Worm (Caenorhabditis elegans) whole organism, L3 larva: Measurements from ENCODE around the gene F54C8.7.
A peak's percentile ranks its signal among the peaks of the same experiment; 100 is the strongest.

Experiments used
- R02D3.7 ChIP-seq: fragments of 150-350 bp; optimal IDR thresholded peaks from 2 replicates; lab custom pipeline; 2014; ENCODE audit warnings: missing biosample characterization, missing genetic modification characterization
- ZK546.5 ChIP-seq: sonication (generic microtip); optimal IDR thresholded peaks from 2 replicates; lab custom pipeline; 2017; ENCODE audit warnings: missing biosample characterization, missing genetic modification characterization
- ama-1 ChIP-seq: fragments of 150-350 bp; optimal IDR thresholded peaks from 2 replicates; lab custom pipeline; 2018
- ceh-16 ChIP-seq: sonication (generic microtip); optimal IDR thresholded peaks from 2 replicates; lab custom pipeline; 2017; ENCODE audit warnings: missing biosample characterization, missing genetic modification characterization
- ceh-28 ChIP-seq: fragments of 150-350 bp; optimal IDR thresholded peaks from 2 replicates; lab custom pipeline; 2014; ENCODE audit warnings: missing biosample characterization, missing genetic modification reagents, missing genetic modification characterization
- ceh-82 ChIP-seq: fragments of 150-350 bp; optimal IDR thresholded peaks from 2 replicates; lab custom pipeline; 2014; ENCODE audit warnings: missing biosample characterization, missing genetic modification characterization
- ceh-9 ChIP-seq: sonication (generic microtip); optimal IDR thresholded peaks from 2 replicates; lab custom pipeline; 2018; ENCODE audit warnings: missing biosample characterization, missing genetic modification characterization
- egl-27 ChIP-seq: sonication (generic microtip); optimal IDR thresholded peaks from 4 replicates; lab custom pipeline; 2017; ENCODE audit warnings: missing biosample characterization, missing genetic modification reagents, missing genetic modification characterization
- egl-5 ChIP-seq: fragments of 150-350 bp; optimal IDR thresholded peaks from 2 replicates; lab custom pipeline; 2017; ENCODE audit warnings: missing biosample characterization, missing genetic modification reagents, missing genetic modification characterization, inconsistent platforms
- elt-1 ChIP-seq: fragments of 150-350 bp; optimal IDR thresholded peaks from 2 replicates; lab custom pipeline; 2014; ENCODE audit warnings: missing biosample characterization, missing genetic modification characterization
- elt-3 ChIP-seq, 3 experiments: fragments of 150-350 bp in 1 of 3; sonication (generic microtip) in 2 of 3; optimal IDR thresholded peaks; 2 replicates in 2 of 3; 4 replicates in 1 of 3; lab custom pipeline; 2014 to 2017; ENCODE audit warnings: missing biosample characterization in 3 of 3, missing genetic modification characterization in 3 of 3
- eor-1 ChIP-seq, 2 experiments: fragments of 150-350 bp; optimal IDR thresholded peaks; 2 replicates each; lab custom pipeline; 2014 to 2018; ENCODE audit warnings: missing biosample characterization in 2 of 2, missing genetic modification characterization in 2 of 2
- fkh-10 ChIP-seq: sonication (generic microtip); optimal IDR thresholded peaks from 2 replicates; lab custom pipeline; 2017; ENCODE audit warnings: missing biosample characterization, missing genetic modification reagents, missing genetic modification characterization
- hmg-11 ChIP-seq: sonication (generic microtip); optimal IDR thresholded peaks from 2 replicates; lab custom pipeline; 2016; ENCODE audit warnings: missing genetic modification characterization, missing compliant biosample characterization
- jun-1 ChIP-seq: fragments of 150-350 bp; optimal IDR thresholded peaks from 2 replicates; lab custom pipeline; 2014; ENCODE audit warnings: missing biosample characterization, missing genetic modification reagents, missing genetic modification characterization
- lin-15B ChIP-seq: fragments of 150-350 bp; optimal IDR thresholded peaks from 2 replicates; lab custom pipeline; 2014; ENCODE audit warnings: missing biosample characterization, missing genetic modification characterization
- lin-39 ChIP-seq: fragments of 150-350 bp; optimal IDR thresholded peaks from 2 replicates; lab custom pipeline; 2018; ENCODE audit warnings: missing biosample characterization, missing genetic modification reagents, missing genetic modification characterization
- lsy-12 ChIP-seq: sonication (generic microtip); optimal IDR thresholded peaks from 2 replicates; lab custom pipeline; 2016; ENCODE audit warnings: mild to moderate bottlenecking, missing genetic modification characterization, missing compliant biosample characterization
- mdl-1 ChIP-seq: fragments of 150-350 bp; optimal IDR thresholded peaks from 2 replicates; lab custom pipeline; 2014; ENCODE audit warnings: missing biosample characterization, missing genetic modification characterization
- mml-1 ChIP-seq: fragments of 150-350 bp; sonication (generic microtip); optimal IDR thresholded peaks from 3 replicates; lab custom pipeline; 2014; ENCODE audit warnings: missing biosample characterization, missing genetic modification characterization
- nfya-1 ChIP-seq: sonication (generic microtip); optimal IDR thresholded peaks from 2 replicates; lab custom pipeline; 2017; ENCODE audit warnings: missing genetic modification characterization, mild to moderate bottlenecking, missing compliant biosample characterization, antibody characterized with exemption, moderate library complexity; ENCODE audit not compliant: insufficient read depth
- nhr-11 ChIP-seq: fragments of 150-350 bp; optimal IDR thresholded peaks from 2 replicates; lab custom pipeline; 2014; ENCODE audit warnings: missing biosample characterization, missing genetic modification characterization
- nhr-12 ChIP-seq: fragments of 150-350 bp; optimal IDR thresholded peaks from 2 replicates; lab custom pipeline; 2014; ENCODE audit warnings: missing biosample characterization, missing genetic modification characterization
- nhr-23 ChIP-seq: fragments of 150-350 bp; optimal IDR thresholded peaks from 2 replicates; lab custom pipeline; 2014; ENCODE audit warnings: missing biosample characterization, missing genetic modification reagents, missing genetic modification characterization
- nhr-237 ChIP-seq: fragments of 150-350 bp; optimal IDR thresholded peaks from 2 replicates; lab custom pipeline; 2014; ENCODE audit warnings: missing biosample characterization, missing genetic modification characterization
- nhr-25 ChIP-seq: sonication (generic microtip); optimal IDR thresholded peaks from 2 replicates; lab custom pipeline; 2017; ENCODE audit warnings: missing biosample characterization, missing genetic modification characterization
- nhr-28 ChIP-seq: fragments of 150-350 bp; optimal IDR thresholded peaks from 2 replicates; lab custom pipeline; 2014; ENCODE audit warnings: missing biosample characterization, missing genetic modification characterization
- nhr-43 ChIP-seq: sonication (generic microtip); optimal IDR thresholded peaks from 2 replicates; lab custom pipeline; 2016; ENCODE audit warnings: mild to moderate bottlenecking, missing genetic modification characterization, missing compliant biosample characterization; ENCODE audit not compliant: poor library complexity, severe bottlenecking
- nhr-77 ChIP-seq: fragments of 150-350 bp; optimal IDR thresholded peaks from 2 replicates; lab custom pipeline; 2014; ENCODE audit warnings: missing biosample characterization, missing genetic modification characterization
- pha-4 ChIP-seq: fragments of 150-350 bp; optimal IDR thresholded peaks from 2 replicates; lab custom pipeline; 2014; ENCODE audit warnings: missing biosample characterization, missing genetic modification reagents, missing genetic modification characterization
- pqm-1 ChIP-seq: fragments of 150-350 bp; optimal IDR thresholded peaks from 2 replicates; lab custom pipeline; 2017; ENCODE audit warnings: missing biosample characterization, missing genetic modification characterization, inconsistent platforms
- sea-2 ChIP-seq: fragments of 150-350 bp; sonication (generic microtip); optimal IDR thresholded peaks from 4 replicates; lab custom pipeline; 2014; ENCODE audit warnings: missing biosample characterization, missing genetic modification reagents, missing genetic modification characterization
- skn-1 ChIP-seq: fragments of 150-350 bp; optimal IDR thresholded peaks from 2 replicates; lab custom pipeline; 2014; ENCODE audit warnings: missing biosample characterization, missing genetic modification characterization
- snpc-4 ChIP-seq: fragments of 150-350 bp; optimal IDR thresholded peaks from 2 replicates; lab custom pipeline; 2014; ENCODE audit warnings: missing biosample characterization, missing genetic modification characterization
- tbx-2 ChIP-seq: sonication (generic microtip); optimal IDR thresholded peaks from 2 replicates; lab custom pipeline; 2016; ENCODE audit warnings: mild to moderate bottlenecking, missing genetic modification characterization, missing compliant biosample characterization
- unc-62 ChIP-seq: fragments of 150-350 bp; sonication (generic microtip); optimal IDR thresholded peaks from 4 replicates; lab custom pipeline; 2014; ENCODE audit warnings: missing biosample characterization, missing genetic modification reagents, missing genetic modification characterization
- ztf-11 ChIP-seq: fragments of 150-350 bp; optimal IDR thresholded peaks from 2 replicates; lab custom pipeline; 2014; ENCODE audit warnings: missing biosample characterization, missing genetic modification characterization

Gene F54C8.7

ce11 chrIII:9454730-9455129 lies 868 bp upstream of the F54C8.7 start:
- TF ChIP-seq nhr-12 (tag; lab: Kevin White, UChicago) (no peak), nhr-237 (tag; lab: Kevin White, UChicago) (no peak), ceh-28 (tag; lab: Kevin White, UChicago) (no peak), R02D3.7 (tag; lab: Kevin White, UChicago) (no peak), nhr-23 (tag; lab: Kevin White, UChicago) (peak; percentile 40), nhr-43 (tag; lab: Kevin White, UChicago) (peak; percentile 17), nhr-25 (tag; lab: Kevin White, UChicago) (no peak), egl-27 (tag; lab: Kevin White, UChicago) (no peak), tbx-2 (tag; lab: Kevin White, UChicago) (no peak), sea-2 (no peak)

ce11 chrIII:9450933-9451332 lies 2.9 kb downstream of the F54C8.7 start:
- TF ChIP-seq nhr-11 = no peak
- TF ChIP-seq sea-2 = no peak
- TF ChIP-seq jun-1 = no peak
- TF ChIP-seq unc-62 = no peak
- TF ChIP-seq lin-39 = peak; percentile 80
- TF ChIP-seq nhr-23 (tag; lab: Kevin White, UChicago) = peak; percentile 14
- peak; percentile 24 for TF ChIP-seq nfya-1
- no peak for TF ChIP-seq ZK546.5 (tag; lab: Kevin White, UChicago)
- no peak for TF ChIP-seq skn-1 (tag; lab: Kevin White, UChicago)
- no peak for TF ChIP-seq fkh-10
- no peak for TF ChIP-seq nhr-77 (tag; lab: Kevin White, UChicago)
- TF ChIP-seq mml-1 (tag; lab: Kevin White, UChicago) = no peak
- no peak for TF ChIP-seq eor-1 (tag; optimal IDR thresholded peaks at IDR 0.05; lab: Kevin White, UChicago)
- no peak for TF ChIP-seq lsy-12 (tag; lab: Kevin White, UChicago)
- TF ChIP-seq ama-1 (lab: Kevin White, UChicago) = no peak
- TF ChIP-seq elt-1 (tag; lab: Kevin White, UChicago) = no peak
- no peak for TF ChIP-seq R02D3.7 (tag; lab: Kevin White, UChicago)
- TF ChIP-seq tbx-2 (tag; lab: Kevin White, UChicago) = no peak
- no peak for TF ChIP-seq hmg-11 (tag; lab: Kevin White, UChicago)
- no peak for TF ChIP-seq ceh-9 (tag; lab: Kevin White, UChicago)
- TF ChIP-seq mdl-1 (tag; lab: Kevin White, UChicago) = no peak
- peak; percentile 6 for TF ChIP-seq egl-5
- no peak for TF ChIP-seq lin-15B (tag; lab: Kevin White, UChicago)
- no peak for TF ChIP-seq pha-4 (tag; lab: Kevin White, UChicago)
- TF ChIP-seq nhr-28 (tag; lab: Kevin White, UChicago) = no peak
- TF ChIP-seq pqm-1 = peak; percentile 39
- TF ChIP-seq elt-3 (tag; optimal IDR thresholded peaks at IDR 0.05; lab: Kevin White, UChicago) = no peak
- TF ChIP-seq, all 47 proteins: peak for 5

DNA sequence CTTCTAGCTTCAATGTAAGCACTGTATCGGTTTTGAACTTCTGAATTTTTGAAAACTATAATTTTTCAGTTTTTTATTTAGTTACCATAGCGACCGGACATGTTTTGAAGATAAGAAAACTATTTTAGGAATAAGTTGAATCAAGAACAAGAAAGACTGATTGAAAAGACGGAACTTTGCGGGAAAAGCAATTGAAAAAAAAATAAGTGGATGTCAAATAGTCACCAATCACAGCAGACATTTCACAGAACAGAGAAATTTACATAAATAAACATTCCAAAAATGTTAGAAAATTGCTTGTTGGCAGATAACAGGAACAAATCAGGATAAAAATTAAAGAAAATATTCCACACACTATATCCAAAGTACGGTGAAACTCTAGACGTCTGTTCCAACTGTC lies 4.0 kb downstream of the F54C8.7 start, which contains the start of gene F54C8.6:
Gene F54C8.6 (minus strand): TSS at position 101 of the 400 bp plus-strand sequence.
- TF ChIP-seq eor-1 (tag; optimal IDR thresholded peaks at IDR 0.05; lab: Kevin White, UChicago) (no peak), lin-39 (no peak), ceh-82 (tag; lab: Kevin White, UChicago) (no peak), ceh-16 (no peak), ztf-11 (tag; lab: Kevin White, UChicago) (no peak), snpc-4 (tag; lab: Kevin White, UChicago) (no peak), mdl-1 (tag; lab: Kevin White, UChicago) (no peak), fkh-10 (no peak)
- TF ChIP-seq, all 47 proteins: peak for 0

DNA sequence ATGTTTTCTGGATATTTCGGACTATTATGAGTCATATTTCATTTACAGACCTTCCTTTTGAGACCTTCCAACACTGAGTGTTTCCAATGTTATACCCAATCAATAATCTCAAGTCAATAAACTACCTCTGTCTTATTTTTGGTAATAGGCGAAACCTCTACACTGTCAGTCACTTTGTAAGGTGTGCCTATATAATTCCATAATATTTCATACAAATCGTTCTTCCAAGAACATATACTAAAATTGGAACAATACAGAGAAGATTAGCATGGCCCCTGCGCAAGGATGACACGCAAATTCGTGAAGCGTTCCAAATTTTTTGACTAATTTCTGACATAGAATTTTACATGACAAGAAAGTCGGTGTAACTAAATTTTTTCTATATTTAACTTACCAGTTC lies 4.5 kb downstream of the F54C8.7 start:
- peak; percentile 11 for TF ChIP-seq snpc-4 (tag; lab: Kevin White, UChicago)
